Fruit fly (Drosophila melanogaster): ENCODE results near the gene CG31810.

DNA sequence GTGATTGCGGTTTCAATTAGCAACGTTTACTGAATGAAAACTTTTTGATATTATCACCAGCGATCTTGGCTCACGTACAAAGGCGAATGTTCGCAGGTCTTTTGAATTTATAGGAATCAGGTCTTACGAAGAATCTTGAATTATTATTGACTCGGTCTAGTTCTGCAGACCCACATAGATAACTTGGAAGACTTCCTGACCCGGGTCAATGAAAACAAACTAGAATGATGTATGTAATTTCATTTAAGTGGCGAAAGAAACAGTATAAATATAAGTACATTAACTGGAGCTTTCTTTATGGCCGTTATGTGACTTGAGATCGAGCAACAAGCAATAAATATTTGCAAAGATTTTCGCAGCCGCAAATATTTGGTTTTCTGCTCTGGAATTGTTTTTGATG lies 17.8 kb downstream of the CG31810 start, which contains the start of gene CG13282:
- TF ChIP-seq Clk (GFP tag; optimal IDR thresholded peaks at IDR 0.05) = no peak
- no peak for TF ChIP-seq CG33017 (tag; optimal IDR thresholded peaks at IDR 0.05)
- no peak for TF ChIP-seq Mnt (GFP tag; optimal IDR thresholded peaks at IDR 0.05)
- TF ChIP-seq kay (GFP tag; ENCODE audit: borderline replicate concordance) = no peak
- TF ChIP-seq cic (GFP tag; optimal IDR thresholded peaks at IDR 0.05) = no peak
- no peak for TF ChIP-seq toe (GFP tag; optimal IDR thresholded peaks at IDR 0.05)

Measured in whole organism, adult.